Worm (Caenorhabditis elegans) whole organism, young adult: Measurements from ENCODE around the gene rpb-12.

Experiments
- egl-18 ChIP-seq: fragments of 200-800 bp; sonication (Bioruptor generic); IDR thresholded peaks from 2 replicates; pipeline ENCODE4 v1.3.6; 2022; ENCODE audit warnings: missing genetic modification reagents, missing genetic modification characterization, missing compliant biosample characterization
- him-1 ChIP-seq: sonication (generic microtip); optimal IDR thresholded peaks from 2 replicates; lab custom pipeline; 2016; ENCODE audit warnings: missing genotype, missing genetic modification reagents, missing genetic modification characterization, missing compliant biosample characterization
- hrde-1 ChIP-seq: sonication (generic microtip); optimal IDR thresholded peaks from 2 replicates; lab custom pipeline; 2016; ENCODE audit warnings: missing genetic modification characterization, mild to moderate bottlenecking, missing compliant biosample characterization, moderate library complexity, missing genotype, missing genetic modification reagents, borderline replicate concordance
- mxl-1 ChIP-seq: sonication (generic microtip); optimal IDR thresholded peaks from 2 replicates; lab custom pipeline; 2016; ENCODE audit warnings: missing genetic modification characterization, missing compliant biosample characterization
- sea-2 ChIP-seq: fragments of 200-800 bp; sonication (Bioruptor generic); IDR thresholded peaks from 2 replicates; pipeline ENCODE4 v1.3.6; 2022; ENCODE audit warnings: missing genetic modification characterization, missing compliant biosample characterization
- snpc-1.1 ChIP-seq: sonication (generic microtip); optimal IDR thresholded peaks from 2 replicates; lab custom pipeline; 2017; ENCODE audit warnings: missing genetic modification characterization, mild to moderate bottlenecking, missing compliant biosample characterization, antibody characterized with exemption, moderate library complexity, missing genotype, missing genetic modification reagents; ENCODE audit not compliant: insufficient read depth
- snpc-4 ChIP-seq, 5 experiments: fragments of 150-350 bp in 1 of 5; sonication (generic microtip) in 4 of 5; optimal IDR thresholded peaks; 2 replicates each; lab custom pipeline; 2014 to 2018; ENCODE audit warnings: missing genetic modification characterization in 5 of 5, missing biosample characterization in 3 of 5, antibody characterized with exemption in 2 of 5, mild to moderate bottlenecking in 2 of 5, missing compliant biosample characterization in 2 of 5, missing genotype in 2 of 5, moderate library complexity in 2 of 5, missing genetic modification reagents in 1 of 5
- sptf-2 ChIP-seq: fragments of 200-800 bp; sonication (Bioruptor generic); optimal IDR thresholded peaks from 2 replicates; lab custom pipeline; 2018; ENCODE audit warnings: mild to moderate bottlenecking, missing genetic modification characterization, missing compliant biosample characterization
- unc-130 ChIP-seq: sonication (generic microtip); optimal IDR thresholded peaks from 2 replicates; lab custom pipeline; 2016; ENCODE audit warnings: missing genetic modification reagents, missing genetic modification characterization, missing compliant biosample characterization
- zfh-2 ChIP-seq: fragments of 200-800 bp; sonication (Bioruptor generic); conservative IDR thresholded peaks from 2 replicates; pipeline ENCODE4 v1.3.6; 2022; ENCODE audit warnings: missing genetic modification reagents, missing genetic modification characterization, missing compliant biosample characterization

- no peak for TF ChIP-seq unc-130 (GFP tag; lab: Kevin White, UChicago)
- no peak for TF ChIP-seq hrde-1
- no peak for TF ChIP-seq zfh-2
- no peak for TF ChIP-seq snpc-1.1 (tag; lab: Kevin White, UChicago)
- no peak for TF ChIP-seq sptf-2 (GFP tag; lab: Kevin White, UChicago)
- no peak for TF ChIP-seq him-1 (tag; lab: Kevin White, UChicago)
- no peak for TF ChIP-seq egl-18 (GFP tag; lab: Robert Waterston, UW)
- no peak for TF ChIP-seq sea-2 (GFP tag; lab: Robert Waterston, UW)
- no peak for TF ChIP-seq snpc-4 (GFP tag; optimal IDR thresholded peaks at IDR 0.05; lab: Kevin White, UChicago)
- TF ChIP-seq snpc-4 (tag; optimal IDR thresholded peaks at IDR 0.05; lab: Kevin White, UChicago), result no peak
- TF ChIP-seq mxl-1 (tag; lab: Kevin White, UChicago), result no peak
Measured at ce11 chrIV:9192522-9192921, 45.9 kb upstream of the rpb-12 start, which contains the start of gene C46C2.5.
